Worm (Caenorhabditis elegans) whole organism, L1 larva: Measurements from ENCODE around the gene usp-46.

Experiments used
- C34B4.2 ChIP-seq: sonication (generic microtip); optimal IDR thresholded peaks from 2 replicates; lab custom pipeline; 2017; ENCODE audit warnings: mild to moderate bottlenecking, missing genetic modification characterization, missing compliant biosample characterization
- F16B12.6 ChIP-seq: fragments of 150-350 bp; optimal IDR thresholded peaks from 2 replicates; lab custom pipeline; 2014; ENCODE audit warnings: missing biosample characterization, missing genetic modification characterization
- aha-1 ChIP-seq: fragments of 150-350 bp; optimal IDR thresholded peaks from 2 replicates; lab custom pipeline; 2014; ENCODE audit warnings: missing biosample characterization, missing genetic modification characterization
- ama-1 ChIP-seq: fragments of 150-350 bp; optimal IDR thresholded peaks from 2 replicates; lab custom pipeline; 2014
- ceh-63 ChIP-seq: fragments of 200-800 bp; sonication (Bioruptor generic); optimal IDR thresholded peaks from 2 replicates; lab custom pipeline; 2018; ENCODE audit warnings: mild to moderate bottlenecking, missing genetic modification characterization, missing compliant biosample characterization
- efl-1 ChIP-seq, 4 experiments: fragments of 150-350 bp; optimal IDR thresholded peaks in 3 of 4; peaks in 1 of 4; 1 replicate in 1 of 4; 2 replicates in 3 of 4; lab custom pipeline; 2014; ENCODE audit warnings: missing biosample characterization in 2 of 4, missing genetic modification characterization in 2 of 4, missing genetic modification reagents in 2 of 4
- elt-2 ChIP-seq: sonication (generic microtip); optimal IDR thresholded peaks from 2 replicates; lab custom pipeline; 2016; ENCODE audit warnings: missing genetic modification characterization, mild to moderate bottlenecking, inconsistent platforms, missing compliant biosample characterization, missing genetic modification reagents
- fkh-4 ChIP-seq: sonication (generic microtip); optimal IDR thresholded peaks from 2 replicates; lab custom pipeline; 2016; ENCODE audit warnings: missing compliant biosample characterization, missing genetic modification characterization, borderline replicate concordance
- fos-1 ChIP-seq: fragments of 150-350 bp; optimal IDR thresholded peaks from 2 replicates; lab custom pipeline; 2014; ENCODE audit warnings: missing biosample characterization, missing genetic modification characterization
- grh-1 ChIP-seq: fragments of 200-800 bp; sonication (Bioruptor generic); IDR thresholded peaks from 2 replicates; pipeline ENCODE4 v1.3.6; 2022; ENCODE audit warnings: missing genetic modification reagents, missing genetic modification characterization, missing compliant biosample characterization
- hlh-17 ChIP-seq: fragments of 200-800 bp; sonication (Bioruptor generic); optimal IDR thresholded peaks from 2 replicates; lab custom pipeline; 2018; ENCODE audit warnings: missing genetic modification characterization, mild to moderate bottlenecking, missing compliant biosample characterization, moderate library complexity, borderline replicate concordance
- lin-13 ChIP-seq: fragments of 150-350 bp; optimal IDR thresholded peaks from 2 replicates; lab custom pipeline; 2014; ENCODE audit warnings: missing biosample characterization, missing genetic modification reagents, missing genetic modification characterization
- lin-39 ChIP-seq: fragments of 150-350 bp; optimal IDR thresholded peaks from 2 replicates; lab custom pipeline; 2014; ENCODE audit warnings: missing biosample characterization, missing genetic modification reagents, missing genetic modification characterization
- lir-3 ChIP-seq: sonication (generic microtip); optimal IDR thresholded peaks from 2 replicates; lab custom pipeline; 2016; ENCODE audit warnings: mild to moderate bottlenecking, missing genetic modification characterization, moderate library complexity, missing compliant biosample characterization; ENCODE audit not compliant: poor library complexity
- mep-1 ChIP-seq: fragments of 150-350 bp; optimal IDR thresholded peaks from 2 replicates; lab custom pipeline; 2014; ENCODE audit warnings: missing biosample characterization, missing genetic modification characterization
- nhr-19 ChIP-seq: fragments of 200-800 bp; sonication (Bioruptor generic); conservative IDR thresholded peaks from 2 replicates; pipeline ENCODE4 v1.3.6; 2022; ENCODE audit warnings: missing genetic modification characterization, missing compliant biosample characterization
- nhr-76 ChIP-seq: sonication (generic microtip); optimal IDR thresholded peaks from 2 replicates; lab custom pipeline; 2017; ENCODE audit warnings: missing biosample characterization, missing genetic modification characterization
- nhr-77 ChIP-seq: fragments of 150-350 bp; optimal IDR thresholded peaks from 2 replicates; lab custom pipeline; 2014; ENCODE audit warnings: missing biosample characterization, missing genetic modification characterization
- nhr-85 ChIP-seq: sonication (generic microtip); peaks from one replicate; lab custom pipeline; 2016; ENCODE audit warnings: missing genetic modification characterization, inconsistent platforms, missing compliant biosample characterization
- nhr-90 ChIP-seq: sonication (generic microtip); optimal IDR thresholded peaks from 2 replicates; lab custom pipeline; 2016; ENCODE audit warnings: mild to moderate bottlenecking, missing genetic modification characterization, missing compliant biosample characterization; ENCODE audit not compliant: poor library complexity
- pag-3 ChIP-seq: sonication (generic microtip); optimal IDR thresholded peaks from 2 replicates; lab custom pipeline; 2017; ENCODE audit warnings: missing genetic modification characterization, mild to moderate bottlenecking, missing compliant biosample characterization, antibody characterized with exemption, borderline replicate concordance; ENCODE audit not compliant: insufficient read depth
- pax-3 ChIP-seq: fragments of 200-800 bp; sonication (Bioruptor generic); optimal IDR thresholded peaks from 2 replicates; lab custom pipeline; 2018; ENCODE audit warnings: mild to moderate bottlenecking, missing genetic modification characterization, moderate library complexity, missing compliant biosample characterization
- skn-1 ChIP-seq: fragments of 150-350 bp; optimal IDR thresholded peaks from 2 replicates; lab custom pipeline; 2014; ENCODE audit warnings: missing biosample characterization, missing genetic modification characterization
- snpc-4 ChIP-seq: fragments of 150-350 bp; optimal IDR thresholded peaks from 2 replicates; lab custom pipeline; 2014; ENCODE audit warnings: missing biosample characterization, missing genetic modification characterization
- sox-4 ChIP-seq: sonication (generic microtip); optimal IDR thresholded peaks from 2 replicates; lab custom pipeline; 2016; ENCODE audit warnings: missing genetic modification characterization, missing compliant biosample characterization
- sup-37 ChIP-seq: fragments of 200-800 bp; sonication (Bioruptor generic); optimal IDR thresholded peaks from 2 replicates; lab custom pipeline; 2018; ENCODE audit warnings: mild to moderate bottlenecking, missing genetic modification characterization, missing compliant biosample characterization
- swsn-7 ChIP-seq: sonication (generic microtip); optimal IDR thresholded peaks from 2 replicates; lab custom pipeline; 2016; ENCODE audit warnings: missing genetic modification characterization, missing compliant biosample characterization
- unc-30 ChIP-seq: sonication (generic microtip); optimal IDR thresholded peaks from 2 replicates; lab custom pipeline; 2017; ENCODE audit warnings: missing biosample characterization, missing genetic modification characterization
- unc-86 ChIP-seq: sonication (generic microtip); optimal IDR thresholded peaks from 2 replicates; lab custom pipeline; 2016; ENCODE audit warnings: missing genetic modification characterization, missing compliant biosample characterization
- unc-98 ChIP-seq: fragments of 200-800 bp; sonication (Bioruptor generic); IDR thresholded peaks from 2 replicates; pipeline ENCODE4 v1.3.6; 2022; ENCODE audit warnings: missing genetic modification characterization, missing compliant biosample characterization
- vab-15 ChIP-seq: sonication (generic microtip); optimal IDR thresholded peaks from 2 replicates; lab custom pipeline; 2017; ENCODE audit warnings: missing genotype, mild to moderate bottlenecking, missing genetic modification characterization, missing compliant biosample characterization
- xbp-1 ChIP-seq: sonication (generic microtip); optimal IDR thresholded peaks from 2 replicates; lab custom pipeline; 2016; ENCODE audit warnings: missing genetic modification characterization, missing compliant biosample characterization
- zag-1 ChIP-seq: fragments of 150-350 bp; optimal IDR thresholded peaks from 2 replicates; lab custom pipeline; 2014; ENCODE audit warnings: missing biosample characterization, missing genetic modification characterization
- zip-4 ChIP-seq: fragments of 200-800 bp; sonication (Bioruptor generic); optimal IDR thresholded peaks from 2 replicates; lab custom pipeline; 2018; ENCODE audit warnings: mild to moderate bottlenecking, missing genetic modification characterization, moderate library complexity, missing compliant biosample characterization
- ztf-11 ChIP-seq, 2 experiments: sonication (generic microtip); optimal IDR thresholded peaks; 2 replicates each; lab custom pipeline; 2016 to 2017; ENCODE audit warnings: missing genetic modification characterization in 2 of 2, missing biosample characterization in 1 of 2, missing compliant biosample characterization in 1 of 2
- ztf-4 ChIP-seq: fragments of 150-350 bp; optimal IDR thresholded peaks from 2 replicates; lab custom pipeline; 2014; ENCODE audit warnings: missing biosample characterization, missing genetic modification characterization

usp-46 gene

DNA sequence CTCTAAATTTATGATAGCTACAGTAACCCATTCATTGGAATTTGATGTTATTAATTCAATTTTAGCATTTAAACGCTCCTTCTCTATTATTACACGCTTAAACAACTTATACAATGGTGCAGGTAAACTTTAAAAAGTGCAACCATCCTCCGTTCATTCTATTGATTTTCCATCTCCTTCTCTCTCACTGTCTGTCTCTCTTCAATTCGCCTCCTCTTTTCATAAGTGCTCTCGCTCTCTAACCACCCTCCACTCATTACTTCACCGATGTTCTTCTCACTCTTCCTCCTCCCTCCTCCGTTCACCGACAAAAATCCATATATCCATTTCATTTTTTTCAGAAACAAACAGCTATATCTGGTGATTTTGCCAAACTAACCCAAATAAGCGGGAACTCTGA is 10.2 kb upstream of the usp-46 start, which contains the start of gene cbp-1 (continued):
- TF ChIP-seq elt-2 (tag; lab: Kevin White, UChicago) = no peak
- TF ChIP-seq aha-1 (tag; lab: Kevin White, UChicago) = no peak
- TF ChIP-seq swsn-7 (tag; lab: Kevin White, UChicago) = peak; percentile 64
- TF ChIP-seq lin-13 = no peak
- TF ChIP-seq fkh-4 (tag; lab: Kevin White, UChicago) = no peak
- no peak for TF ChIP-seq pag-3 (tag; lab: Kevin White, UChicago)
- peak in 1 of 2 experiments; percentile 47 for TF ChIP-seq ztf-11 (tag; optimal IDR thresholded peaks at IDR 0.05; lab: Kevin White, UChicago)
- peak; percentile 14 for TF ChIP-seq nhr-85
- TF ChIP-seq nhr-19 (GFP tag; lab: Robert Waterston, UW) = peak; percentile 49
- no peak for TF ChIP-seq pax-3 (tag; lab: Kevin White, UChicago)

DNA sequence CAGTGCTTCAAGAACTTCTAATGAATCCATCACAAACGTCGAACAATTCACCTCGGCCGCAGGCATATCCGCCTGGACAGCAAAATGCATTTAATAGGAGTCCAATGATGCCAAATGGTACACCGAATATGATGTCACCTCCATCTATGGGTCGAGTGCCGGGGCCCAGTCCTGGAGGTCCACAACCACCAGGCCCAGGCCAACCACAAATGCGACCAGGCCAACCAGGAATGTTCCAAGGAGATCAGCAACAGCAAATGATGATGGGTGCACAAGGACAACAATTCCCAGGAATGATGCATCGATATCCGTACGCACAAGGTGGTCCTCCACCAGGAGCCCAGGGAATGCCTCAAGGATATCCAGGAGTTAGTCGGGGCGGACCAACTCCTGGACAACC is 9.3 kb upstream of the usp-46 start:
- TF ChIP-seq hlh-17 (GFP tag; lab: Kevin White, UChicago) (no peak), nhr-77 (tag; lab: Kevin White, UChicago) (no peak), nhr-85 (peak; percentile 51), ama-1 (lab: Kevin White, UChicago) (no peak), F16B12.6 (tag; lab: Kevin White, UChicago) (no peak), zag-1 (tag; lab: Kevin White, UChicago) (no peak), sup-37 (no peak), efl-1 (optimal IDR thresholded peaks at IDR 0.05; lab: Kevin White, UChicago) (no peak), efl-1 (GFP tag; optimal IDR thresholded peaks at IDR 0.05 in 1 of 2; lab: Kevin White, UChicago) (peak in 1 of 2 experiments; percentile 30)

DNA sequence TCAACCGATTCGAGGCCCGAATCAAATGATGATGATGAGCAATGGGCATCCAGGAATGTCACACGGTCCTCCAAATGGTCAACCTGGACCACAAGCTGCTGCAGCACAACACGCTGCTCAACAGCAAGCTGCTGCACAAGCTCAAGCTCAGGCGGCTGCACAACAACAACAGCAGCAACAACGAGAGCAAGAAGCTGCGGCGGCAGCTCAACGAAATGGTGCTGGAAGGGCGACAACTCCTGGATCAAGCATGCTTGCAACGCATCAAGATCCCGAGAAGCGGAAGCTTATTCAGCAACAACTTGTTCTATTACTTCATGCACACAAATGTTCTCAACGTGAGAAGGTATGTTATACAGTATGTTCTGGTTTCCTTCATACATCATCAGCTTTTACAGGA is 8.4 kb upstream of the usp-46 start:
- TF ChIP-seq efl-1 (optimal IDR thresholded peaks at IDR 0.05; lab: Kevin White, UChicago) = no peak
- TF ChIP-seq efl-1 (GFP tag; optimal IDR thresholded peaks at IDR 0.05 in 1 of 2; lab: Kevin White, UChicago) = peak in 1 of 2 experiments; percentile 73
- TF ChIP-seq lin-39 (tag; lab: Kevin White, UChicago) = no peak
- no peak for TF ChIP-seq nhr-76 (tag; lab: Kevin White, UChicago)
- no peak for TF ChIP-seq pax-3 (tag; lab: Kevin White, UChicago)
- TF ChIP-seq nhr-90 (tag; lab: Kevin White, UChicago) = no peak

ce11 chrIII:9770590-9770989 is 5.8 kb upstream of the usp-46 start:
- TF ChIP-seq fos-1 (tag; lab: Kevin White, UChicago) (no peak), lir-3 (tag; lab: Kevin White, UChicago) (no peak), unc-98 (GFP tag; lab: Robert Waterston, UW) (no peak), zag-1 (tag; lab: Kevin White, UChicago) (no peak), unc-30 (no peak), unc-86 (tag; lab: Kevin White, UChicago) (no peak), aha-1 (tag; lab: Kevin White, UChicago) (no peak), xbp-1 (no peak), mep-1 (tag; lab: Kevin White, UChicago) (no peak), zip-4 (GFP tag; lab: Kevin White, UChicago) (no peak), skn-1 (tag; lab: Kevin White, UChicago) (no peak), C34B4.2 (no peak), nhr-19 (GFP tag; lab: Robert Waterston, UW) (no peak), ztf-4 (tag; lab: Kevin White, UChicago) (no peak)

- TF ChIP-seq ztf-4 (tag; lab: Kevin White, UChicago) (no peak), xbp-1 (no peak), vab-15 (tag; lab: Kevin White, UChicago) (no peak), ceh-63 (GFP tag; lab: Kevin White, UChicago) (no peak), sox-4 (tag; lab: Kevin White, UChicago) (no peak), grh-1 (GFP tag; lab: Robert Waterston, UW) (no peak), efl-1 (optimal IDR thresholded peaks at IDR 0.05; lab: Kevin White, UChicago) (no peak), efl-1 (GFP tag; optimal IDR thresholded peaks at IDR 0.05 in 1 of 2; lab: Kevin White, UChicago) (peak in 1 of 2 experiments; percentile 90), snpc-4 (tag; lab: Kevin White, UChicago) (no peak), pag-3 (tag; lab: Kevin White, UChicago) (no peak)
Measured at ce11 chrIII:9772394-9772793, 4.0 kb upstream of the usp-46 start.
